Fruit fly (Drosophila melanogaster) whole organism, wandering third instar larva: ENCODE results near the gene Lipt2.

Experiments
- Abd-B ChIP-seq: fragments of >200 bp; optimal IDR thresholded peaks from 2 replicates; lab custom pipeline; 2017; ENCODE audit warnings: missing biosample characterization, missing genetic modification characterization
- CG32264 ChIP-seq: fragments of 200-800 bp; sonication (Bioruptor generic); optimal IDR thresholded peaks from 2 replicates; lab custom pipeline; 2016; ENCODE audit warnings: missing biosample characterization, missing genetic modification characterization
- CG9705 ChIP-seq: fragments of 200-800 bp; sonication (Bioruptor generic); optimal IDR thresholded peaks from 2 replicates; lab custom pipeline; 2018; ENCODE audit warnings: missing biosample characterization, mild to moderate bottlenecking, missing genetic modification characterization
- CrebA ChIP-seq: fragments of 200-800 bp; sonication (Bioruptor generic); optimal IDR thresholded peaks from 2 replicates; lab custom pipeline; 2016; ENCODE audit warnings: missing biosample characterization, mild to moderate bottlenecking, missing genetic modification characterization, borderline replicate concordance
- Dfd ChIP-seq: fragments of >200 bp; optimal IDR thresholded peaks from 2 replicates; lab custom pipeline; 2017; ENCODE audit warnings: missing biosample characterization, missing genetic modification characterization
- Dif ChIP-seq: fragments of 200-275, 200-300 bp; sonication (Bioruptor generic); optimal IDR thresholded peaks from 2 replicates; lab custom pipeline; 2018; ENCODE audit warnings: missing biosample characterization, missing genetic modification characterization; ENCODE audit not compliant: partially characterized antibody
- GATAd ChIP-seq: sonication (Bioruptor generic); optimal IDR thresholded peaks from 2 replicates; lab custom pipeline; 2016; ENCODE audit warnings: missing biosample characterization, missing genetic modification characterization
- HLH106 ChIP-seq: fragments of 200-800 bp; optimal IDR thresholded peaks from 3 replicates; lab custom pipeline; 2019; ENCODE audit warnings: missing biosample characterization, mild to moderate bottlenecking, missing genetic modification characterization, moderate library complexity
- Hnf4 ChIP-seq: fragments of 200-800 bp; sonication (Bioruptor generic); optimal IDR thresholded peaks from 2 replicates; lab custom pipeline; 2016; ENCODE audit warnings: missing biosample characterization, mild to moderate bottlenecking, missing genetic modification characterization
- Hr78 ChIP-seq: fragments of >200 bp; optimal IDR thresholded peaks from 2 replicates; lab custom pipeline; 2017; ENCODE audit warnings: missing biosample characterization, missing genetic modification characterization
- Hr83 ChIP-seq: fragments of 200-300 bp; sonication (Bioruptor generic); optimal IDR thresholded peaks from 2 replicates; lab custom pipeline; 2016; ENCODE audit warnings: missing biosample characterization, mild to moderate bottlenecking, missing genetic modification characterization, moderate library complexity; ENCODE audit not compliant: poor library complexity, severe bottlenecking
- Jra ChIP-seq: sonication (Bioruptor generic); optimal IDR thresholded peaks from 2 replicates; lab custom pipeline; 2016; ENCODE audit warnings: missing biosample characterization, missing genetic modification characterization
- Mio ChIP-seq: sonication (Bioruptor generic); optimal IDR thresholded peaks from 2 replicates; lab custom pipeline; 2016; ENCODE audit warnings: missing biosample characterization, missing genetic modification characterization
- Myc ChIP-seq: fragments of >200 bp; optimal IDR thresholded peaks from 2 replicates; lab custom pipeline; 2017
- N ChIP-seq: fragments of >200 bp; optimal IDR thresholded peaks from 2 replicates; lab custom pipeline; 2018; ENCODE audit warnings: missing biosample characterization, missing external identifiers, missing genetic modification characterization
- OdsH ChIP-seq: fragments of 200-800 bp; sonication (Bioruptor generic); optimal IDR thresholded peaks from 2 replicates; lab custom pipeline; 2016; ENCODE audit warnings: missing biosample characterization, mild to moderate bottlenecking, missing genetic modification characterization
- Rel ChIP-seq, 2 experiments: fragments of 200-800 bp; sonication (Bioruptor generic) in 1 of 2; optimal IDR thresholded peaks; 2 replicates in 1 of 2; 3 replicates in 1 of 2; lab custom pipeline; 2016 to 2019; ENCODE audit warnings: mild to moderate bottlenecking in 2 of 2, missing biosample characterization in 2 of 2, missing genetic modification characterization in 2 of 2, moderate library complexity in 1 of 2
- Sp1 ChIP-seq: fragments of 200-800 bp; sonication (Bioruptor generic); optimal IDR thresholded peaks from 3 replicates; lab custom pipeline; 2019; ENCODE audit warnings: missing biosample characterization, mild to moderate bottlenecking, missing genetic modification characterization, moderate library complexity
- Vsx2 ChIP-seq: fragments of 200-300, 225-300 bp; sonication (Bioruptor generic); optimal IDR thresholded peaks from 2 replicates; lab custom pipeline; 2018; ENCODE audit warnings: missing biosample characterization, missing genetic modification characterization; ENCODE audit not compliant: partially characterized antibody
- br ChIP-seq: fragments of 200-800 bp; sonication (Bioruptor generic); optimal IDR thresholded peaks from 2 replicates; lab custom pipeline; 2016; ENCODE audit warnings: missing biosample characterization, missing genetic modification characterization
- brk ChIP-seq: fragments of 200-800 bp; sonication (Bioruptor generic); optimal IDR thresholded peaks from 2 replicates; lab custom pipeline; 2016; ENCODE audit warnings: missing biosample characterization, mild to moderate bottlenecking, missing genetic modification characterization
- dl ChIP-seq, 2 experiments: fragments of 175-275, 200-275 bp in 1 of 2; fragments of 200-275 bp in 1 of 2; sonication (Bioruptor generic); optimal IDR thresholded peaks; lab custom pipeline; 2018; ENCODE audit warnings: mild to moderate bottlenecking in 2 of 2, missing biosample characterization in 2 of 2, missing genetic modification characterization in 2 of 2, moderate library complexity in 2 of 2; ENCODE audit not compliant: partially characterized antibody in 2 of 2, insufficient read depth in 1 of 2
- dmrt93B ChIP-seq: fragments of 200-800 bp; sonication (Bioruptor generic); optimal IDR thresholded peaks from 2 replicates; lab custom pipeline; 2018; ENCODE audit warnings: missing biosample characterization, mild to moderate bottlenecking, missing genetic modification characterization
- dsf ChIP-seq: sonication (Bioruptor generic); optimal IDR thresholded peaks from 2 replicates; lab custom pipeline; 2016; ENCODE audit warnings: missing biosample characterization, missing genetic modification characterization, borderline replicate concordance
- ey ChIP-seq: fragments of 200-800 bp; sonication (Bioruptor generic); optimal IDR thresholded peaks from 2 replicates; lab custom pipeline; 2016; ENCODE audit warnings: missing biosample characterization, missing genetic modification characterization
- foxo ChIP-seq, 2 experiments: fragments of 200-800 bp; sonication (Bioruptor generic); optimal IDR thresholded peaks; 2 replicates in 1 of 2; 3 replicates in 1 of 2; lab custom pipeline; 2016 to 2017; ENCODE audit warnings: missing biosample characterization in 2 of 2, missing genetic modification characterization in 2 of 2
- fru ChIP-seq: fragments of 200-800 bp; sonication (Bioruptor generic); optimal IDR thresholded peaks from 3 replicates; lab custom pipeline; 2016; ENCODE audit warnings: missing biosample characterization, mild to moderate bottlenecking, missing genetic modification characterization
- h ChIP-seq: fragments of 200-800 bp; sonication (Bioruptor generic); optimal IDR thresholded peaks from 3 replicates; lab custom pipeline; 2016; ENCODE audit warnings: missing biosample characterization, mild to moderate bottlenecking, missing genetic modification characterization
- jim ChIP-seq: fragments of 175-275, 200-325 bp; sonication (Bioruptor generic); optimal IDR thresholded peaks from 2 replicates; lab custom pipeline; 2016; ENCODE audit warnings: missing biosample characterization, mild to moderate bottlenecking, missing genetic modification characterization
- lola ChIP-seq: fragments of >200 bp; optimal IDR thresholded peaks from 2 replicates; lab custom pipeline; 2017; ENCODE audit warnings: missing biosample characterization, missing genetic modification characterization
- pan ChIP-seq: fragments of >200 bp; optimal IDR thresholded peaks from 2 replicates; lab custom pipeline; 2017
- psq ChIP-seq: fragments of 200-800 bp; sonication (Bioruptor generic); optimal IDR thresholded peaks from 3 replicates; lab custom pipeline; 2017; ENCODE audit warnings: missing biosample characterization, mild to moderate bottlenecking, missing genetic modification characterization, moderate library complexity
- rgr ChIP-seq: fragments of 200-800 bp; sonication (Bioruptor generic); optimal IDR thresholded peaks from 3 replicates; lab custom pipeline; 2016; ENCODE audit warnings: missing biosample characterization, mild to moderate bottlenecking, missing genetic modification characterization
- sage ChIP-seq: fragments of 200-800 bp; sonication (Bioruptor generic); optimal IDR thresholded peaks from 2 replicates; lab custom pipeline; 2016; ENCODE audit warnings: missing biosample characterization, mild to moderate bottlenecking, missing genetic modification characterization
- sv ChIP-seq: fragments of 200-800 bp; sonication (Bioruptor generic); optimal IDR thresholded peaks from 3 replicates; lab custom pipeline; 2016; ENCODE audit warnings: missing biosample characterization, missing genetic modification characterization
- tai ChIP-seq: sonication (Bioruptor generic); optimal IDR thresholded peaks from 2 replicates; lab custom pipeline; 2016; ENCODE audit warnings: missing biosample characterization, missing genetic modification characterization
- usp ChIP-seq: fragments of >200 bp; optimal IDR thresholded peaks from 2 replicates; lab custom pipeline; 2017; ENCODE audit warnings: missing biosample characterization, missing genetic modification characterization
- woc ChIP-seq: sonication (Bioruptor generic); optimal IDR thresholded peaks from 2 replicates; lab custom pipeline; 2016; ENCODE audit warnings: missing biosample characterization, mild to moderate bottlenecking, missing genetic modification characterization

Gene Lipt2

DNA sequence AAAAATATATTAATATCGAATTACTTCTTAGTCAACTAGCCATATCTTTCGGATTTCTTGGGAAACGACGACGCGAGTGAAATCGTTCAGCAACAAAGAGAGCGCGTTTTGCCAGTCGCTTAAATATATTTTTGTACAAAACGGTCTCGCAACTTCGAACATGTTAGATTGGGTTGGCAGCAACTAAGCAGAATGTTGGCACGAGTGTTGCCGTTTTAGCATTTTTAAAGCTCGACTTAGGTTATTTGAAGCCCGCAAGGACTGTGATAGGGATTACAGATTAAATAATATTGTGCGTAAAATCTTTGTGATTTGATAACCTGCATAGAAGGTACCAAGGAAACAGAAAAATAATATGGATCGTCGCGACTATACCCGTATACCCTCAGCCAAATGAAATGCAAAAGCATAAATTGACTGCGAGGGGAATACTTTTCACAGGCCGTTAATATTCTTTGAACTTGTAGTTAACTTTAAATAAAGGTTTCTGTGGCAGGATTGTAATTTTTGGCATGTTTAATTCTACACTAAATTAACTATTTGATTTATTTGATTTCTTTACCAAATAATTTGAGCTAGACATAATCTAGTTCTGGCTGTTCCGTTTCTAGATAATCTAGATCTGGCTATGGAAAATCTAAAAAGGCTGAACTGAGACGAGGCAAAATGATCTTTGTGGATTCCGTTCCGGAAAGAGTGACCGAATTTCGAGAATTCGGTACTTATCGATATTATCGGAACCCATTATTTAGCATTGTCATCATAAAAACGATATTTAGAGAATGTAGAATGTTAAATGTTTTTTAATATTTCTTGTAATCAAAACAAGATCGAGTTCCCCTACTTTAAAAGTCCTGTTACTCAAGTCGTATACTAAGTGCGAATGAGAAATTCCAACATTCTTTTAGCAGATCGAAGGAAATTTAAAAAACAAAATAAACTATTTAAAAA lies 42.2 kb upstream of the Lipt2 start, which contains the start of gene CG31523:
CG31523 (minus strand) TSS at position 170 of the 951 bp plus-strand sequence.
- TF ChIP-seq lola: no peak
- peak; percentile 1 for TF ChIP-seq sage (GFP tag; lab: Kevin White, UChicago)
- peak; percentile 28 for TF ChIP-seq brk
- TF ChIP-seq Myc (lab: Kevin White, UChicago): peak; percentile 100
- peak; percentile 13 for TF ChIP-seq HLH106 (tag; lab: Kevin White, UChicago)
- peak; percentile 83 for TF ChIP-seq woc
- TF ChIP-seq Dif (GFP tag; lab: Kevin White, UChicago): no peak

DNA sequence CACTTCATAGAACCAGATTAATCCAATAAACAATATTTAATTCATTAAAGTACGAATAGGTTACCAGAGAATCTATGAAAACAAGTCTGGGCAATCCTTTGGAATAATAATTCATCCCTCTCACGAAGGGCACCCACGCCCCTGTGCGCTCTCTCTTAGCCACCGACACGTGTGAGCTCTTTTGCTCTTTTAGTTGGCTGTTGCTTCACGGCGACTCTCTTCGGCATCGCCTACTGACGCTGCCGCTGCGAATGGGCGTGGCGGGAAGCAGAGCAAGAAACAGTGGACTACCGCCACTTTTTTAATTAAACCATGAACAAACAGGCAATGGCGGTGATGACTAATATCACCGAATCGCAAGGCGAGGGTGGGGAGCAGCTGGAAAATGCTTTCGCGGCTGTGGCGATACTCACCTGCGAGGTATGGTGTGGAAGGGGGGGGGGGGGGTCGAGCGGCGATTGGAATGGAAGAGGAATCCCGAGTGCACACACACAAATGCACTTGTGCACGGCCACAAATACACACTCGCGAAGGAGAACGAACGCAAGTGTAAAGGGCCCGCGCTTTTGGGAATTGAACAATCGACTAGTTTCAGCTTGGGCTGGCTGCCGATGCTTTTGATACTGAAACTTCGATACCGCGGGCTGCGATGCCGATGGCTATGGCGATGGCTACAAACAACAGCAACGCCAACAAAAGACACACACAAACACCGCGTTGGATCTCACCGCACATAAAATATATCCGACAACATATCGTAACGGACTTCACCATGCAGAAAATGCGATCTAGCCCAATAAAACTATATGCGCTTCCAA lies 41.3 kb upstream of the Lipt2 start:
- TF ChIP-seq OdsH: peak; percentile 85
- TF ChIP-seq dmrt93B: peak; percentile 45
- TF ChIP-seq Dif (GFP tag; lab: Kevin White, UChicago): peak; percentile 86
- TF ChIP-seq N (GFP tag; lab: Kevin White, UChicago): peak; percentile 36
- TF ChIP-seq Dfd (GFP tag; lab: Kevin White, UChicago): no peak
- peak; percentile 71 for TF ChIP-seq Sp1 (GFP tag; lab: Kevin White, UChicago)
- TF ChIP-seq CG32264 (GFP tag; lab: Kevin White, UChicago): peak; percentile 77
- TF ChIP-seq woc: peak; percentile 60
- TF ChIP-seq Myc (lab: Kevin White, UChicago): no peak
- no peak for TF ChIP-seq Rel (GFP tag; optimal IDR thresholded peaks at IDR 0.05; lab: Kevin White, UChicago)
- peak; percentile 62 for TF ChIP-seq Rel (tag; optimal IDR thresholded peaks at IDR 0.05; lab: Kevin White, UChicago)
- TF ChIP-seq Abd-B (GFP tag; lab: Kevin White, UChicago): no peak
- TF ChIP-seq Mio (GFP tag; lab: Kevin White, UChicago): peak; percentile 55
- TF ChIP-seq jim (GFP tag; lab: Kevin White, UChicago): no peak
- no peak for TF ChIP-seq lola
- peak; percentile 68 for TF ChIP-seq psq (GFP tag; lab: Kevin White, UChicago)
- peak; percentile 64 for TF ChIP-seq HLH106 (tag; lab: Kevin White, UChicago)
- TF ChIP-seq GATAd (GFP tag; lab: Kevin White, UChicago): no peak
- no peak for TF ChIP-seq CG9705 (GFP tag; lab: Kevin White, UChicago)
- peak in 1 of 2 experiments; percentile 91 for TF ChIP-seq foxo (GFP tag; optimal IDR thresholded peaks at IDR 0.05; lab: Kevin White, UChicago)
- TF ChIP-seq tai (GFP tag; lab: Kevin White, UChicago): no peak
- peak; percentile 78 for TF ChIP-seq sage (GFP tag; lab: Kevin White, UChicago)
- peak; percentile 79 for TF ChIP-seq Vsx2
- TF ChIP-seq Hnf4 (GFP tag; lab: Kevin White, UChicago): peak; percentile 77
- peak; percentile 88 for TF ChIP-seq fru (GFP tag; lab: Kevin White, UChicago)
- peak; percentile 78 for TF ChIP-seq brk
- peak; percentile 90 for TF ChIP-seq br (GFP tag; lab: Kevin White, UChicago)
- peak; percentile 66 for TF ChIP-seq dsf (GFP tag; lab: Kevin White, UChicago)
- TF ChIP-seq sv (GFP tag; lab: Kevin White, UChicago): peak; percentile 91
- peak; percentile 90 for TF ChIP-seq rgr (GFP tag; lab: Kevin White, UChicago)
- peak; percentile 61 to 63 for TF ChIP-seq dl (GFP tag; optimal IDR thresholded peaks at IDR 0.05; lab: Kevin White, UChicago; ENCODE audit: insufficient read depth in 1 of 2, partially characterized antibody in 2 of 2)
- no peak for TF ChIP-seq usp (GFP tag; lab: Kevin White, UChicago)
- no peak for TF ChIP-seq Hr78 (GFP tag; lab: Kevin White, UChicago)
- TF ChIP-seq pan (lab: Kevin White, UChicago): no peak
- peak; percentile 85 for TF ChIP-seq Hr83 (GFP tag; lab: Kevin White, UChicago)
- TF ChIP-seq ey (GFP tag; lab: Kevin White, UChicago): peak; percentile 79
- TF ChIP-seq CrebA (GFP tag; lab: Kevin White, UChicago): peak; percentile 69
- TF ChIP-seq h: peak; percentile 91
- TF ChIP-seq Jra (GFP tag; lab: Kevin White, UChicago): peak; percentile 79
